Worm (Caenorhabditis elegans) whole organism, young adult: ENCODE results near the gene B0513.90.

Experiments
- B0035.1 ChIP-seq: sonication (generic microtip); optimal IDR thresholded peaks from 2 replicates; lab custom pipeline; 2016; ENCODE audit warnings: missing genetic modification characterization, mild to moderate bottlenecking, missing compliant biosample characterization, missing genotype, missing genetic modification reagents
- B0336.3 ChIP-seq: fragments of 200-800 bp; sonication (Bioruptor generic); IDR thresholded peaks from 2 replicates; pipeline ENCODE4 v1.3.6; 2022; ENCODE audit warnings: missing genetic modification characterization, missing compliant biosample characterization
- F10E7.11 ChIP-seq: sonication (generic microtip); optimal IDR thresholded peaks from 2 replicates; lab custom pipeline; 2017; ENCODE audit warnings: mild to moderate bottlenecking, missing genetic modification characterization, moderate library complexity, missing compliant biosample characterization
- F37B4.10 ChIP-seq: fragments of 200-800 bp; sonication (Bioruptor generic); IDR thresholded peaks from 2 replicates; pipeline ENCODE4 v1.3.6; 2022; ENCODE audit warnings: missing genetic modification characterization, missing compliant biosample characterization
- F39B2.1 ChIP-seq: fragments of 200-800 bp; sonication (Bioruptor generic); IDR thresholded peaks from 2 replicates; pipeline ENCODE4 v1.3.6; 2022; ENCODE audit warnings: missing genetic modification reagents, missing genetic modification characterization, missing compliant biosample characterization
- F52B5.7 ChIP-seq: sonication (generic microtip); optimal IDR thresholded peaks from 2 replicates; lab custom pipeline; 2016; ENCODE audit warnings: mild to moderate bottlenecking, missing genetic modification characterization, missing compliant biosample characterization
- F57C9.4 ChIP-seq: sonication (generic microtip); optimal IDR thresholded peaks from 2 replicates; lab custom pipeline; 2017; ENCODE audit warnings: mild to moderate bottlenecking, missing genetic modification characterization, missing compliant biosample characterization
- K11D2.4 ChIP-seq: fragments of 200-800 bp; sonication (Bioruptor generic); IDR thresholded peaks from 2 replicates; pipeline ENCODE4 v1.3.6; 2022; ENCODE audit warnings: missing genetic modification reagents, missing genetic modification characterization, missing compliant biosample characterization
- K12H6.12 ChIP-seq: fragments of 200-800 bp; sonication (Bioruptor generic); optimal IDR thresholded peaks from 2 replicates; lab custom pipeline; 2018; ENCODE audit warnings: mild to moderate bottlenecking, missing genetic modification characterization, missing compliant biosample characterization
- T07F8.4 ChIP-seq: sonication (generic microtip); optimal IDR thresholded peaks from 2 replicates; lab custom pipeline; 2016; ENCODE audit warnings: mild to moderate bottlenecking, missing genetic modification characterization, moderate library complexity, missing compliant biosample characterization
- Y95B8A.8 ChIP-seq: fragments of 200-800 bp; sonication (Bioruptor generic); IDR thresholded peaks from 2 replicates; pipeline ENCODE4 v1.3.6; 2022; ENCODE audit warnings: missing genetic modification reagents, missing genetic modification characterization, missing compliant biosample characterization
- ZK185.1 ChIP-seq: sonication (generic microtip); optimal IDR thresholded peaks from 2 replicates; lab custom pipeline; 2016; ENCODE audit warnings: mild to moderate bottlenecking, missing genetic modification characterization, missing compliant biosample characterization; ENCODE audit not compliant: poor library complexity, severe bottlenecking
- aptf-2 ChIP-seq: fragments of 200-800 bp; sonication (Bioruptor generic); conservative IDR thresholded peaks from 2 replicates; pipeline ENCODE4 v1.3.6; 2022; ENCODE audit warnings: missing genetic modification reagents, missing genetic modification characterization, missing compliant biosample characterization
- ccch-3 ChIP-seq: fragments of 200-800 bp; sonication (Bioruptor generic); optimal IDR thresholded peaks from 2 replicates; lab custom pipeline; 2018; ENCODE audit warnings: mild to moderate bottlenecking, missing genetic modification characterization, missing compliant biosample characterization
- ceh-40 ChIP-seq: fragments of 200-800 bp; sonication (Bioruptor generic); IDR thresholded peaks from 2 replicates; pipeline ENCODE4 v1.3.6; 2022; ENCODE audit warnings: missing genetic modification characterization, missing compliant biosample characterization
- ceh-79 ChIP-seq: sonication (generic microtip); optimal IDR thresholded peaks from 2 replicates; lab custom pipeline; 2017; ENCODE audit warnings: mild to moderate bottlenecking, missing genetic modification characterization, missing compliant biosample characterization
- die-1 ChIP-seq: sonication (generic microtip); optimal IDR thresholded peaks from 2 replicates; lab custom pipeline; 2016; ENCODE audit warnings: missing genotype, mild to moderate bottlenecking, missing genetic modification characterization, missing compliant biosample characterization
- dpff-1 ChIP-seq: sonication (generic microtip); optimal IDR thresholded peaks from 2 replicates; lab custom pipeline; 2017; ENCODE audit warnings: mild to moderate bottlenecking, missing genetic modification characterization, missing compliant biosample characterization
- egrh-3 ChIP-seq: fragments of 200-800 bp; sonication (Bioruptor generic); IDR thresholded peaks from 2 replicates; pipeline ENCODE4 v1.3.6; 2022; ENCODE audit warnings: missing genetic modification reagents, missing genetic modification characterization, missing compliant biosample characterization
- ekl-4 ChIP-seq: fragments of 200-800 bp; sonication (Bioruptor generic); IDR thresholded peaks from 2 replicates; pipeline ENCODE4 v1.3.6; 2022; ENCODE audit warnings: missing genetic modification reagents, missing genetic modification characterization, missing compliant biosample characterization
- fkh-3 ChIP-seq: sonication (generic microtip); optimal IDR thresholded peaks from 2 replicates; lab custom pipeline; 2016; ENCODE audit warnings: mild to moderate bottlenecking, missing genetic modification characterization, missing compliant biosample characterization
- gei-17 ChIP-seq: fragments of 200-800 bp; sonication (Bioruptor generic); optimal IDR thresholded peaks from 2 replicates; lab custom pipeline; 2018; ENCODE audit warnings: mild to moderate bottlenecking, missing genetic modification characterization, missing compliant biosample characterization
- him-1 ChIP-seq: sonication (generic microtip); optimal IDR thresholded peaks from 2 replicates; lab custom pipeline; 2016; ENCODE audit warnings: missing genotype, missing genetic modification reagents, missing genetic modification characterization, missing compliant biosample characterization
- hlh-12 ChIP-seq: sonication (generic microtip); optimal IDR thresholded peaks from 2 replicates; lab custom pipeline; 2016; ENCODE audit warnings: missing genetic modification characterization, missing compliant biosample characterization
- hlh-26 ChIP-seq: fragments of 200-800 bp; sonication (Bioruptor generic); conservative IDR thresholded peaks from 2 replicates; pipeline ENCODE4 v1.3.6; 2022; ENCODE audit warnings: missing genetic modification reagents, missing genetic modification characterization, missing compliant biosample characterization
- hmg-20 ChIP-seq: fragments of 200-800 bp; sonication (Bioruptor generic); IDR thresholded peaks from 2 replicates; pipeline ENCODE4 v1.3.6; 2022; ENCODE audit warnings: missing genetic modification reagents, missing genetic modification characterization, missing compliant biosample characterization
- hrde-1 ChIP-seq: sonication (generic microtip); optimal IDR thresholded peaks from 2 replicates; lab custom pipeline; 2016; ENCODE audit warnings: missing genetic modification characterization, mild to moderate bottlenecking, missing compliant biosample characterization, moderate library complexity, missing genotype, missing genetic modification reagents, borderline replicate concordance
- hsf-1 ChIP-seq: fragments of 200-800 bp; sonication (Bioruptor generic); IDR thresholded peaks from 2 replicates; pipeline ENCODE4 v1.3.6; 2022; ENCODE audit warnings: missing genetic modification reagents, missing genetic modification characterization, missing compliant biosample characterization
- lin-40 ChIP-seq: sonication (generic microtip); optimal IDR thresholded peaks from 2 replicates; lab custom pipeline; 2016; ENCODE audit warnings: missing genetic modification characterization, mild to moderate bottlenecking, missing compliant biosample characterization, missing genotype, missing genetic modification reagents
- lin-54 ChIP-seq: fragments of 200-800 bp; sonication (Bioruptor generic); optimal IDR thresholded peaks from 2 replicates; lab custom pipeline; 2018; ENCODE audit warnings: mild to moderate bottlenecking, missing genetic modification characterization, missing compliant biosample characterization
- lir-1 ChIP-seq: fragments of 200-800 bp; sonication (Bioruptor generic); conservative IDR thresholded peaks from 2 replicates; pipeline ENCODE4 v1.3.6; 2022; ENCODE audit warnings: missing genetic modification reagents, missing genetic modification characterization, missing compliant biosample characterization
- lsl-1 ChIP-seq: fragments of 200-800 bp; sonication (Bioruptor generic); optimal IDR thresholded peaks from 2 replicates; lab custom pipeline; 2018; ENCODE audit warnings: mild to moderate bottlenecking, missing genetic modification characterization, moderate library complexity, missing compliant biosample characterization
- madf-8 ChIP-seq: fragments of 200-800 bp; sonication (Bioruptor generic); conservative IDR thresholded peaks from 2 replicates; pipeline ENCODE4 v1.3.6; 2022; ENCODE audit warnings: missing genetic modification reagents, missing genetic modification characterization, missing compliant biosample characterization
- mcd-1 ChIP-seq: fragments of 200-800 bp; sonication (Bioruptor generic); IDR thresholded peaks from 2 replicates; pipeline ENCODE4 v1.3.6; 2022; ENCODE audit warnings: missing genetic modification reagents, missing genetic modification characterization, missing compliant biosample characterization
- nhr-120 ChIP-seq: fragments of 200-800 bp; sonication (Bioruptor generic); IDR thresholded peaks from 2 replicates; pipeline ENCODE4 v1.3.6; 2022; ENCODE audit warnings: missing genetic modification characterization, missing compliant biosample characterization
- nhr-80 ChIP-seq: sonication (generic microtip); optimal IDR thresholded peaks from 2 replicates; lab custom pipeline; 2016; ENCODE audit warnings: missing genetic modification characterization, missing compliant biosample characterization
- pbrm-1 ChIP-seq: fragments of 200-800 bp; sonication (Bioruptor generic); IDR thresholded peaks from 2 replicates; pipeline ENCODE4 v1.3.6; 2022; ENCODE audit warnings: missing genetic modification reagents, missing genetic modification characterization, missing compliant biosample characterization
- pha-4 ChIP-seq: fragments of 150-350 bp; sonication (generic microtip); optimal IDR thresholded peaks from 2 replicates; lab custom pipeline; 2014; ENCODE audit warnings: missing biosample characterization, missing genetic modification reagents, missing genetic modification characterization
- rcor-1 ChIP-seq: fragments of 200-800 bp; sonication (Bioruptor generic); IDR thresholded peaks from 2 replicates; pipeline ENCODE4 v1.3.6; 2022; ENCODE audit warnings: missing genetic modification reagents, missing genetic modification characterization, missing compliant biosample characterization
- repo-1 ChIP-seq: sonication (generic microtip); optimal IDR thresholded peaks from 2 replicates; lab custom pipeline; 2017; ENCODE audit warnings: mild to moderate bottlenecking, missing genetic modification characterization, missing compliant biosample characterization
- rpc-1 ChIP-seq, 2 experiments: fragments of 150-350 bp in 1 of 2; sonication (generic microtip) in 1 of 2; optimal IDR thresholded peaks; 2 replicates each; lab custom pipeline; 2014 to 2018; ENCODE audit warnings: missing biosample characterization in 1 of 2, missing genetic modification characterization in 1 of 2, missing genetic modification reagents in 1 of 2, missing genotype in 1 of 2
- sdz-38 ChIP-seq: sonication (generic microtip); optimal IDR thresholded peaks from 2 replicates; lab custom pipeline; 2016; ENCODE audit warnings: missing genotype, missing genetic modification characterization, missing compliant biosample characterization
- sea-2 ChIP-seq: fragments of 200-800 bp; sonication (Bioruptor generic); IDR thresholded peaks from 2 replicates; pipeline ENCODE4 v1.3.6; 2022; ENCODE audit warnings: missing genetic modification characterization, missing compliant biosample characterization
- snpc-4 ChIP-seq, 5 experiments: fragments of 150-350 bp in 1 of 5; sonication (generic microtip) in 4 of 5; optimal IDR thresholded peaks; 2 replicates each; lab custom pipeline; 2014 to 2018; ENCODE audit warnings: missing genetic modification characterization in 5 of 5, missing biosample characterization in 3 of 5, antibody characterized with exemption in 2 of 5, mild to moderate bottlenecking in 2 of 5, missing compliant biosample characterization in 2 of 5, missing genotype in 2 of 5, moderate library complexity in 2 of 5, missing genetic modification reagents in 1 of 5
- tlf-1 ChIP-seq: fragments of 200-800 bp; sonication (Bioruptor generic); optimal IDR thresholded peaks from 2 replicates; lab custom pipeline; 2018; ENCODE audit warnings: mild to moderate bottlenecking, missing genetic modification characterization, missing compliant biosample characterization
- unc-130 ChIP-seq: sonication (generic microtip); optimal IDR thresholded peaks from 2 replicates; lab custom pipeline; 2016; ENCODE audit warnings: missing genetic modification reagents, missing genetic modification characterization, missing compliant biosample characterization
- zim-3 ChIP-seq: sonication (generic microtip); optimal IDR thresholded peaks from 2 replicates; lab custom pipeline; 2017; ENCODE audit warnings: mild to moderate bottlenecking, missing genetic modification characterization, moderate library complexity, missing compliant biosample characterization
- ztf-18 ChIP-seq: sonication (generic microtip); optimal IDR thresholded peaks from 2 replicates; lab custom pipeline; 2016; ENCODE audit warnings: missing genotype, mild to moderate bottlenecking, missing genetic modification characterization, missing compliant biosample characterization

B0513.90 gene

DNA sequence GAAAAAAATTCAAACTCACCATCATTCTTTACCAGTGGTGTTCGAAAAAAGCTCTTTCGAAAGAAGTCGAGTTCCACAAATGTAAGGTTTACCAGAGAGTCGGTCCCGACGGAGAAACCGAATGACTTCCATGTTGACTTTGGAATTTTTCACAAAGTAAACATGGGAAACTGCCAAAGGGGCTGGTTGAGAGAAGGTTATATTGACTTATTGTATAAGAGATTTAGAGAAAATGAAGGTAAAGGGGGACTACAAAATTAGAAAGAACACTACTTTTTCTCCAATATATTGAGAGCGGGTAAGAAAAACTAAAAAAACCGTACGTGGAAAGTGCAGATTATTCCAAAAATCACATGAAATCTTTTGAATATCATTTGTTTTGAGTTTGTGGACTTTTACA lies 1.7 kb upstream of the B0513.90 start, which contains the start of gene vamp-8:
Gene vamp-8, minus strand, starts transcription at position 25 of the 400 bp plus-strand sequence.
- peak; percentile 19 for TF ChIP-seq pha-4 (tag; lab: Kevin White, UChicago)
- TF ChIP-seq ZK185.1 = no peak

DNA sequence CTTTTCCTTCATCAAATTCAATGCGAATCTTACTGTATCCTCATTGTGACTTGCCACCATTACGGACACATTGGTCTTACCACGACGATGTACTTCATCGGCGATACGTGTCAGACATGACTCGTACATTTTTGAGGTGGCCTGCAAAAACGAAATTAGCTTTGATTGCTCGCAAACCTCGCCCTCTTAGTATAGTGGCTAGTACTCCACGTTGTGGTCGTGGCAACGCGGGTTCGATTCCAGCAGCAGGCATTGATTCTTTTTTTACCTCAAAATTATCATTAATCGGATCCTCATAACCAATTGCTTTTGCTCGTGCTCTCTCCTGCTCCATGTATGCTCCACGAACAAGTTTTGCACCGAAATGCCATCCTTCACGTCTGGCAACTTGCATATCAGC lies 3.2 kb downstream of the B0513.90 start:
- no peak for TF ChIP-seq Y95B8A.8 (GFP tag; lab: Robert Waterston, UW)
- no peak for TF ChIP-seq nhr-120 (GFP tag; lab: Robert Waterston, UW)
- TF ChIP-seq ztf-18 (tag; lab: Kevin White, UChicago) = peak; percentile 63
- TF ChIP-seq T07F8.4 (tag; lab: Kevin White, UChicago) = no peak
- TF ChIP-seq rpc-1 (optimal IDR thresholded peaks at IDR 0.05; lab: Kevin White, UChicago) = peak; percentile 47
- TF ChIP-seq rpc-1 (tag; optimal IDR thresholded peaks at IDR 0.05; lab: Kevin White, UChicago) = peak; percentile 75
- no peak for TF ChIP-seq egrh-3 (GFP tag; lab: Robert Waterston, UW)
- no peak for TF ChIP-seq sdz-38 (tag; lab: Kevin White, UChicago)
- peak; percentile 60 for TF ChIP-seq die-1 (tag; lab: Kevin White, UChicago)
- TF ChIP-seq K12H6.12 (tag; lab: Kevin White, UChicago) = no peak
- TF ChIP-seq K11D2.4 (GFP tag; lab: Robert Waterston, UW) = no peak
- no peak for TF ChIP-seq hsf-1
- TF ChIP-seq hlh-12 (tag; lab: Kevin White, UChicago) = no peak
- TF ChIP-seq pbrm-1 (GFP tag; lab: Robert Waterston, UW) = no peak
- no peak for TF ChIP-seq mcd-1 (GFP tag; lab: Robert Waterston, UW)
- peak; percentile 25 for TF ChIP-seq lsl-1 (GFP tag; lab: Kevin White, UChicago)
- no peak for TF ChIP-seq lin-40 (tag; lab: Kevin White, UChicago)
- no peak for TF ChIP-seq ceh-40 (GFP tag; lab: Robert Waterston, UW)
- TF ChIP-seq hlh-26 (GFP tag; lab: Robert Waterston, UW) = no peak
- no peak for TF ChIP-seq hmg-20 (GFP tag; lab: Robert Waterston, UW)
- TF ChIP-seq gei-17 (GFP tag; lab: Kevin White, UChicago) = no peak
- TF ChIP-seq hrde-1 (tag; lab: Kevin White, UChicago) = no peak
- no peak for TF ChIP-seq aptf-2 (GFP tag; lab: Robert Waterston, UW)
- 0 out of 2 replicates have a peak, but pooled peaks have one; percentile 11 for TF ChIP-seq madf-8
- TF ChIP-seq nhr-80 (tag; lab: Kevin White, UChicago) = no peak
- TF ChIP-seq him-1 (tag; lab: Kevin White, UChicago) = no peak
- TF ChIP-seq ceh-79 (tag; lab: Kevin White, UChicago) = no peak
- no peak for TF ChIP-seq ccch-3
- TF ChIP-seq tlf-1 (GFP tag; lab: Kevin White, UChicago) = no peak
- TF ChIP-seq repo-1 = no peak
- no peak for TF ChIP-seq F37B4.10 (GFP tag; lab: Robert Waterston, UW)
- TF ChIP-seq B0336.3 (GFP tag; lab: Robert Waterston, UW) = no peak
- peak; percentile 39 for TF ChIP-seq F52B5.7 (tag; lab: Kevin White, UChicago)
- no peak for TF ChIP-seq lin-54 (GFP tag; lab: Kevin White, UChicago)
- TF ChIP-seq rcor-1 (GFP tag; lab: Robert Waterston, UW) = no peak
- no peak for TF ChIP-seq F39B2.1 (GFP tag; lab: Robert Waterston, UW)
- no peak for TF ChIP-seq dpff-1 (tag; lab: Kevin White, UChicago)
- TF ChIP-seq sea-2 (GFP tag; lab: Robert Waterston, UW) = no peak
- TF ChIP-seq zim-3 (tag; lab: Kevin White, UChicago) = peak; percentile 7
- no peak for TF ChIP-seq fkh-3
- no peak for TF ChIP-seq F10E7.11 (tag; lab: Kevin White, UChicago)
- TF ChIP-seq B0035.1 (tag; lab: Kevin White, UChicago) = no peak
- peak; percentile 86 for TF ChIP-seq snpc-4 (GFP tag; optimal IDR thresholded peaks at IDR 0.05; lab: Kevin White, UChicago)
- peak; percentile 2 to 96 (median 93) for TF ChIP-seq snpc-4 (tag; optimal IDR thresholded peaks at IDR 0.05; lab: Kevin White, UChicago)
- TF ChIP-seq lir-1 = no peak
- TF ChIP-seq F57C9.4 = no peak
- no peak for TF ChIP-seq unc-130 (GFP tag; lab: Kevin White, UChicago)
- no peak for TF ChIP-seq ekl-4 (GFP tag; lab: Robert Waterston, UW)
